Fruit fly (Drosophila melanogaster): ENCODE data around the gene CG13010.

The CG13010 gene

DNA sequence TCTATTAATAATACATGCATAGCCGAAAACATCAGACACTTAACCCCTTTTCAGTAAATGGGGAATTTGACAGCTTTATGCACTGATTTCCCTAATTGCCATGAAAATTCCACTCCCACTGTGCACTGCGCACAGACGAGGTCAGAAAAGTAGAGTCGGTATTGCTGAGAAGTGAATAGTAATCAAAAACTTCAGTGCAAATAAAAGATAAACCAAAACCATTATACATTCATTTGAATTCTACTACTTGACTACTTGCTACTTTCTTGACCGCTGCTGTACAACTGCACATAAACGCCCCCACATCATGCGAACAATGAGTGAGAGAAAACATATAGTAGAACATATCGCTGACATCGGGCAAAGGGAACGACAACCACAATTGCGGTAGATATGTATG lies 12.7 kb upstream of the CG13010 start (continued):
- TF ChIP-seq CG9609 (GFP tag; optimal IDR thresholded peaks at IDR 0.05) (peak; percentile 82), Dref (GFP tag; IDR thresholded peaks at IDR 0.05) (no peak), MBD-R2 (GFP tag; IDR thresholded peaks at IDR 0.05) (peak; percentile 36; the same call in 1 of the 2 replicates), salm (tag; optimal IDR thresholded peaks at IDR 0.05) (peak; percentile 80), chm (GFP tag; IDR thresholded peaks at IDR 0.05) (peak; percentile 93), Hr3 (GFP tag; optimal IDR thresholded peaks at IDR 0.05) (peak; percentile 78), CG4424 (GFP tag; optimal IDR thresholded peaks at IDR 0.05) (peak; percentile 84), CG18764 (GFP tag; optimal IDR thresholded peaks at IDR 0.05) (peak; percentile 81), jumu (GFP tag; optimal IDR thresholded peaks at IDR 0.05) (peak; percentile 87), CG14860 (GFP tag; IDR thresholded peaks at IDR 0.05; ENCODE audit: partially characterized antibody) (no peak), Kr (GFP tag; optimal IDR thresholded peaks at IDR 0.05) (no peak), cad (GFP tag; optimal IDR thresholded peaks at IDR 0.05) (no peak), D (optimal IDR thresholded peaks at IDR 0.05) (no peak), D (GFP tag; optimal IDR thresholded peaks at IDR 0.05) (peak; percentile 88), HmgD (GFP tag; optimal IDR thresholded peaks at IDR 0.05) (peak; percentile 47), p53 (GFP tag; optimal IDR thresholded peaks at IDR 0.05) (peak; percentile 31), CG9932 (GFP tag; IDR thresholded peaks at IDR 0.05) (peak; percentile 48), ap (GFP tag; IDR thresholded peaks at IDR 0.05) (peak; percentile 88), CG14050 (GFP tag; IDR thresholded peaks at IDR 0.05) (peak; percentile 85), btn (GFP tag; optimal IDR thresholded peaks at IDR 0.05) (peak; percentile 81), Ssrp (tag; optimal IDR thresholded peaks at IDR 0.05) (peak; percentile 86), CG10565 (GFP tag; optimal IDR thresholded peaks at IDR 0.05) (peak; percentile 50), CG9727 (GFP tag; optimal IDR thresholded peaks at IDR 0.05) (peak; percentile 75), CG9215 (GFP tag; IDR thresholded peaks at IDR 0.05) (peak; percentile 65), Hr78 (GFP tag; optimal IDR thresholded peaks at IDR 0.05) (peak in 1 of 2 experiments; percentile 65), psq (GFP tag; optimal IDR thresholded peaks at IDR 0.05) (peak; percentile 61), Dip2 (GFP tag; IDR thresholded peaks at IDR 0.05) (no peak), CG1233 (GFP tag; optimal IDR thresholded peaks at IDR 0.05) (peak; percentile 77), gem (tag; optimal IDR thresholded peaks at IDR 0.05) (peak; percentile 88), CG7372 (GFP tag; IDR thresholded peaks at IDR 0.05) (peak; percentile 74; the same call in 1 of the 2 replicates), Atf-2 (GFP tag; optimal IDR thresholded peaks at IDR 0.05) (peak; percentile 69), ab (GFP tag; optimal IDR thresholded peaks at IDR 0.05) (peak; percentile 54), hb (GFP tag; IDR thresholded peaks at IDR 0.05; ENCODE audit: partially characterized antibody) (no peak), grau (tag; optimal IDR thresholded peaks at IDR 0.05) (peak; percentile 79), al (GFP tag; IDR thresholded peaks at IDR 0.05) (peak; percentile 63), crp (GFP tag; optimal IDR thresholded peaks at IDR 0.05) (peak in 1 of 2 experiments; percentile 32), CG15514 (GFP tag; optimal IDR thresholded peaks at IDR 0.05) (peak; percentile 56), Spps (tag; optimal IDR thresholded peaks at IDR 0.05) (peak; percentile 71), CG43689 (GFP tag; IDR thresholded peaks at IDR 0.05) (no peak), CG13123 (GFP tag; optimal IDR thresholded peaks at IDR 0.05) (peak; percentile 80), CG9817 (tag; optimal IDR thresholded peaks at IDR 0.05) (peak; percentile 71), dimm (GFP tag; IDR thresholded peaks at IDR 0.05) (peak; percentile 80), sens-2 (GFP tag; IDR thresholded peaks at IDR 0.05) (peak; percentile 93), br (optimal IDR thresholded peaks at IDR 0.05) (no peak), CG2889 (GFP tag; IDR thresholded peaks at IDR 0.05) (peak; percentile 84), NK7.1 (GFP tag; optimal IDR thresholded peaks at IDR 0.05) (peak; percentile 51), nau (GFP tag; optimal IDR thresholded peaks at IDR 0.05) (peak; percentile 73), sr (GFP tag; IDR thresholded peaks at IDR 0.05) (peak; percentile 92), chif (GFP tag; optimal IDR thresholded peaks at IDR 0.05) (peak; percentile 87 to 88), CG11560 (tag; IDR thresholded peaks at IDR 0.05) (peak; percentile 59; the same call in 2 of the 3 replicates), org-1 (GFP tag; optimal IDR thresholded peaks at IDR 0.05) (peak; percentile 82), mld (GFP tag; IDR thresholded peaks at IDR 0.05; ENCODE audit: partially characterized antibody) (no peak)

All from whole organism, embryonic.